Worm (Caenorhabditis elegans) whole organism, midembryonic: ENCODE data around the gene C52B9.19.

Experiments used
- T22C8.4 ChIP-seq: fragments of 200-800 bp; sonication (Bioruptor generic); IDR thresholded peaks from 2 replicates; pipeline ENCODE4 v1.3.6; 2022; ENCODE audit warnings: missing genetic modification characterization, missing compliant biosample characterization
- flt-1 ChIP-seq: fragments of 200-800 bp; sonication (Bioruptor generic); IDR thresholded peaks from 2 replicates; pipeline ENCODE4 v1.3.6; 2022; ENCODE audit warnings: missing genetic modification characterization, missing compliant biosample characterization
- ref-1 ChIP-seq: fragments of 200-800 bp; sonication (Bioruptor generic); conservative IDR thresholded peaks from 2 replicates; pipeline ENCODE4 v1.3.6; 2022; ENCODE audit warnings: missing genetic modification reagents, missing genetic modification characterization, missing compliant biosample characterization
- tab-1 ChIP-seq: fragments of 200-800 bp; sonication (Bioruptor generic); IDR thresholded peaks from 2 replicates; pipeline ENCODE4 v1.3.6; 2022; ENCODE audit warnings: missing genetic modification characterization, missing compliant biosample characterization
- ztf-29 ChIP-seq: fragments of 200-800 bp; sonication (Bioruptor generic); IDR thresholded peaks from 2 replicates; pipeline ENCODE4 v1.3.6; 2022; ENCODE audit warnings: missing genetic modification reagents, missing genetic modification characterization, missing compliant biosample characterization

ce11 chrX:4303200-4303599, 20.8 kb downstream of the C52B9.19 start:
- TF ChIP-seq ztf-29 (GFP tag; lab: Robert Waterston, UW): no peak
- no peak for TF ChIP-seq ref-1
- no peak for TF ChIP-seq tab-1 (GFP tag; lab: Robert Waterston, UW)
- TF ChIP-seq T22C8.4 (GFP tag; lab: Robert Waterston, UW): no peak
- TF ChIP-seq flt-1 (GFP tag; lab: Robert Waterston, UW): no peak
